Worm (Caenorhabditis elegans): Measurements from ENCODE around the gene cyn-6.

The cyn-6 gene

DNA sequence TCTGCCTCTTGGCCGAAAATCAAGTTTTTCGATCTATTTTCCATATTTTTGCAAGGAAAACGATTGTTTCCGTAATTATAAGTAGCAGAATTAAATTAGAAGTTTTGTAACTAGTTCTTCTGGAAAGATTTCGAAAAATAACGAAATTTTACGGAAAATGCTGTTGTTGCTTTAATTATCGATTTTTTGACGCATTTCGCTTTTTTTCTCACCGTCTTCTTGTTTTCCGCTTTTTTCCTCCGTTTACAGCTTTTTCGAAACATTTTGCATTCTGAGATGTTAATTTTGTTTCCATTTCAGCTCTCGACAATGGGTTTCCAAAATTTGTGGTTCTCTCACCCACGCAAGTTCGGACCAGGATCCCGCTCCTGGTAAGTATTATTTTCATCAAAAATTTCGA lies 20.8 kb downstream of the cyn-6 start, which contains the start of gene rps-29:
Gene rps-29, plus strand, starts transcription at position 301 of the 400 bp plus-strand sequence.
- TF ChIP-seq cebp-1 (GFP tag; IDR thresholded peaks at IDR 0.05) (no peak), cebp-1 (tag; optimal IDR thresholded peaks at IDR 0.05) (no peak), gei-17 (GFP tag; optimal IDR thresholded peaks at IDR 0.05) (no peak), Y95B8A.8 (GFP tag; IDR thresholded peaks at IDR 0.05) (no peak), ceh-79 (tag; optimal IDR thresholded peaks at IDR 0.05) (no peak), mes-4 (tag; optimal IDR thresholded peaks at IDR 0.05) (no peak), madf-3 (GFP tag; IDR thresholded peaks at IDR 0.05) (no peak), lin-35 (GFP tag; optimal IDR thresholded peaks at IDR 0.05) (no peak), zim-3 (tag; optimal IDR thresholded peaks at IDR 0.05) (no peak), lsy-27 (tag; optimal IDR thresholded peaks at IDR 0.05; ENCODE audit: borderline replicate concordance, insufficient read depth) (no peak), F33H1.4 (GFP tag; IDR thresholded peaks at IDR 0.05) (no peak)

DNA sequence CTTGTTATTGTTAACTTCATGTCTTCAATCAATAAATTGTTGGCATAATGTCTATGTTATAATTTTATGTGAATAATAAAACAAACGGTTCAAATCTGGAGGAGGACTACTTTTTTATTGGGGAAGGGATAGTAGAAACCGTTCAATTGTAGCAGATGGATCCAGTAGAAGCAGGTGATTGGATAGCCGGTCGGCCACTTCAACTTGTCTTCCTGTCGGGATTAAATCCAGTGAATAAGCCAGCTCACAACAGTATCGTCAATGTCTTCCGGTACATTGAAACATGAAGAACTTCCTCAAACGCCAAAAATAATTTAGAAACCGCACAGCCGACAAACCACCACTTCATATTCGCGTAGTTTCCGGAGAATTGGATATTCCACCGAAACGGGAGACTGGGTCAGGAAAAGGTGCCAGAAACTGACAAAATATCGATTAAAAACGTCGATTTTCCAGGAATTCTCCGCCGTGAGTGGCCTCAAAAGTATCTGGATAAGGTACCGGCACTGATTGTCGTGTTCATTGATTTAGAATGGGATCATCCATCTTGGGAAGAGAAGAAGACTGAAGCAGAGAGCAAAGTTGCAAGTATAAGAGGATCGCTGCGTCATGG lies 21.9 kb downstream of the cyn-6 start, which contains the start of gene trpp-11:
Gene trpp-11, plus strand, starts transcription at position 153 of the 613 bp plus-strand sequence.
- TF ChIP-seq hlh-12 (tag; optimal IDR thresholded peaks at IDR 0.05): no peak
- no peak for TF ChIP-seq him-1 (tag; optimal IDR thresholded peaks at IDR 0.05)
- TF ChIP-seq die-1 (tag; optimal IDR thresholded peaks at IDR 0.05): no peak
- 0 out of 2 replicates have a peak, but pooled peaks have one; percentile 8 for TF ChIP-seq ceh-91 (GFP tag; IDR thresholded peaks at IDR 0.05)
- no peak for TF ChIP-seq mel-28 (tag; optimal IDR thresholded peaks at IDR 0.05; ENCODE audit: borderline replicate concordance)
- TF ChIP-seq madf-8 (GFP tag; conservative IDR thresholded peaks at IDR 0.05): no peak
- TF ChIP-seq B0035.1 (tag; optimal IDR thresholded peaks at IDR 0.05): no peak
- peak; percentile 28; the same call in 1 of the 2 replicates for TF ChIP-seq F33H1.4 (GFP tag; IDR thresholded peaks at IDR 0.05)
- TF ChIP-seq rcor-1 (GFP tag; IDR thresholded peaks at IDR 0.05): no peak
- no peak for TF ChIP-seq ztf-28 (GFP tag; IDR thresholded peaks at IDR 0.05)
- 0 out of 2 replicates have a peak, but pooled peaks have one; percentile 24 for TF ChIP-seq hmg-20 (GFP tag; IDR thresholded peaks at IDR 0.05)
- no peak for TF ChIP-seq Y56A3A.18 (GFP tag; IDR thresholded peaks at IDR 0.05)
- TF ChIP-seq dpff-1 (tag; optimal IDR thresholded peaks at IDR 0.05): no peak
- TF ChIP-seq ztf-18 (tag; optimal IDR thresholded peaks at IDR 0.05): no peak
- TF ChIP-seq F57C9.4 (tag; optimal IDR thresholded peaks at IDR 0.05): no peak
- no peak for TF ChIP-seq lin-35 (GFP tag; optimal IDR thresholded peaks at IDR 0.05)
- TF ChIP-seq snpc-3.4 (tag; optimal IDR thresholded peaks at IDR 0.05): peak; percentile 57
- TF ChIP-seq F39B2.1 (GFP tag; IDR thresholded peaks at IDR 0.05): 0 out of 2 replicates have a peak, but pooled peaks have one; percentile 13
- no peak for TF ChIP-seq ceh-27 (GFP tag; optimal IDR thresholded peaks at IDR 0.05)
- TF ChIP-seq xnd-1 (tag; optimal IDR thresholded peaks at IDR 0.05): no peak
- TF ChIP-seq zfh-2 (GFP tag; conservative IDR thresholded peaks at IDR 0.05): no peak
- no peak for TF ChIP-seq F57A8.1 (GFP tag; optimal IDR thresholded peaks at IDR 0.05)
- no peak for TF ChIP-seq ceh-58 (GFP tag; IDR thresholded peaks at IDR 0.05)
- no peak for TF ChIP-seq akir-1 (GFP tag; optimal IDR thresholded peaks at IDR 0.05)
- peak; percentile 33 for TF ChIP-seq mcd-1 (GFP tag; IDR thresholded peaks at IDR 0.05)
- peak; percentile 56 for TF ChIP-seq lin-26 (GFP tag; IDR thresholded peaks at IDR 0.05)
- TF ChIP-seq zim-3 (tag; optimal IDR thresholded peaks at IDR 0.05): no peak
- TF ChIP-seq ceh-79 (tag; optimal IDR thresholded peaks at IDR 0.05): peak; percentile 40
- TF ChIP-seq Y67H2A.10 (GFP tag; conservative IDR thresholded peaks at IDR 0.05): no peak
- no peak for TF ChIP-seq ztf-3 (GFP tag; optimal IDR thresholded peaks at IDR 0.05)
- TF ChIP-seq aptf-3 (GFP tag; IDR thresholded peaks at IDR 0.05): no peak
- TF ChIP-seq D2030.7 (GFP tag; IDR thresholded peaks at IDR 0.05): peak; percentile 14; the same call in 1 of the 2 replicates
- TF ChIP-seq snpc-1.3 (tag; optimal IDR thresholded peaks at IDR 0.05; ENCODE audit: insufficient read depth): peak; percentile 7
- peak; percentile 28 for TF ChIP-seq tbp1 (GFP tag; optimal IDR thresholded peaks at IDR 0.05)
- peak; percentile 50; the same call in 1 of the 2 replicates for TF ChIP-seq ekl-4 (GFP tag; IDR thresholded peaks at IDR 0.05)
- TF ChIP-seq hrde-1 (tag; optimal IDR thresholded peaks at IDR 0.05; ENCODE audit: borderline replicate concordance): peak; percentile 51
- no peak for TF ChIP-seq lsy-27 (tag; optimal IDR thresholded peaks at IDR 0.05; ENCODE audit: borderline replicate concordance, insufficient read depth)
- TF ChIP-seq T07F8.4 (tag; optimal IDR thresholded peaks at IDR 0.05): no peak
- TF ChIP-seq ZK185.1 (tag; optimal IDR thresholded peaks at IDR 0.05; ENCODE audit: poor library complexity, severe bottlenecking): no peak
